Worm (Caenorhabditis elegans) whole organism, L4/young adult: ENCODE measurements around the gene mod-1.

Experiments
- dao-5 ChIP-seq: sonication (generic microtip); optimal IDR thresholded peaks from 2 replicates; lab custom pipeline; 2016; ENCODE audit warnings: missing genotype, missing genetic modification characterization, moderate library complexity, missing compliant biosample characterization
- him-1 ChIP-seq: sonication (generic microtip); optimal IDR thresholded peaks from 2 replicates; lab custom pipeline; 2016; ENCODE audit warnings: missing genotype, missing genetic modification reagents, missing genetic modification characterization, missing compliant biosample characterization

ce11 chrV:8944481-8944880 lies 30.6 kb upstream of the mod-1 start:
- TF ChIP-seq him-1 (tag; lab: Kevin White, UChicago), result no peak
- no peak for TF ChIP-seq dao-5 (tag; lab: Kevin White, UChicago)
